Worm (Caenorhabditis elegans): Measurements from ENCODE around the gene alh-6.

alh-6 gene

DNA sequence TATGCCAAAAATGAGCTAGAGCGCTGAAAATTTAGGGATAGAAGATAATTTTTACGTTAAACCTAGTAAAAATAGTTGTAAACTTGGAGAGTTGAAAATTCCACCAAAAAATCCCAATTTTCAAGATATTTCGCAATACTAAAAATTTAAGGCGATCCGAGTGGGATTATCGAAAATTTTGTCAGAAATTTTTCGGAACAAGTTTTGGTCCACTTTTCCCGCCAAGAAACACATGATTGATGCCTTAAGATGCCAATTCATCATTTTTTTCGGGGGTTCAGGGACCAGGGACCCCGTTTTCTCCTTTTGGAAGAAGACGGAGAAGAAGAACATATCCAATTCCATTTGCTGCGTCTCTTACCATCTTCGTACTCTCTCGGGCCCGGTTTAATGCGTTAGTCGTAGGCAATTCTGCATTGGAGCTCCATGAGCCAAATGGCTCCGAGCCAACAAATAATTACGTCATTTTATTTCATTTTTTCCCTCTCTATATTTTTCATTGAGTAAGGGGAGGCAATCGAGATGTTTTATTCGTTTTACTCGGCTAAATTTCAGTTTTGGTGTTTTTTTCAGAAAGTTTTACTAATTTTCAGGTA lies 34.7 kb upstream of the alh-6 start:
- TF ChIP-seq hmg-1.1 (GFP tag; IDR thresholded peaks at IDR 0.05) (no peak), unc-62 (GFP tag; optimal IDR thresholded peaks at IDR 0.05 in 1 of 2) (peak in 1 of 2 experiments; percentile 79), unc-62 (tag; optimal IDR thresholded peaks at IDR 0.05) (no peak), madf-9 (GFP tag; conservative IDR thresholded peaks at IDR 0.05) (no peak), mes-2 (tag; optimal IDR thresholded peaks at IDR 0.05; ENCODE audit: poor library complexity, severe bottlenecking) (no peak), nhr-76 (tag; optimal IDR thresholded peaks at IDR 0.05) (no peak), nhr-42 (GFP tag; IDR thresholded peaks at IDR 0.05) (no peak), unc-130 (GFP tag; optimal IDR thresholded peaks at IDR 0.05) (no peak), ceh-32 (tag; optimal IDR thresholded peaks at IDR 0.05; ENCODE audit: poor library complexity) (no peak), Y5F2A.4 (GFP tag; optimal IDR thresholded peaks at IDR 0.05) (no peak), ceh-20 (GFP tag; IDR thresholded peaks at IDR 0.05) (peak; percentile 75), zfp-2 (tag; optimal IDR thresholded peaks at IDR 0.05) (peak; percentile 21), snpc-4 (tag; optimal IDR thresholded peaks at IDR 0.05) (no peak), aly-2 (tag; optimal IDR thresholded peaks at IDR 0.05) (no peak), egl-43 (GFP tag; IDR thresholded peaks at IDR 0.05) (no peak), jun-1 (tag; optimal IDR thresholded peaks at IDR 0.05) (no peak), Y105C5A.15 (GFP tag; IDR thresholded peaks at IDR 0.05) (no peak), fos-1 (tag; optimal IDR thresholded peaks at IDR 0.05) (no peak), ZK546.5 (tag; optimal IDR thresholded peaks at IDR 0.05) (no peak), nhr-10 (tag; optimal IDR thresholded peaks at IDR 0.05) (no peak), lsy-2 (tag; optimal IDR thresholded peaks at IDR 0.05) (peak in 1 of 2 experiments; percentile 38), mdl-1 (tag; optimal IDR thresholded peaks at IDR 0.05) (no peak), hlh-30 (tag; optimal IDR thresholded peaks at IDR 0.05; ENCODE audit: insufficient read depth) (peak; percentile 31), vab-7 (GFP tag; IDR thresholded peaks at IDR 0.05) (peak; percentile 34; the same call in 1 of the 2 replicates), sdz-12 (GFP tag; optimal IDR thresholded peaks at IDR 0.05) (no peak), ztf-7 (tag; optimal IDR thresholded peaks at IDR 0.05) (no peak), lin-15B (tag; optimal IDR thresholded peaks at IDR 0.05) (no peak), zip-2 (tag; optimal IDR thresholded peaks at IDR 0.05) (no peak), dpl-1 (GFP tag; optimal IDR thresholded peaks at IDR 0.05) (peak; percentile 10), zip-11 (GFP tag; IDR thresholded peaks at IDR 0.05) (no peak), F37D6.2 (tag; optimal IDR thresholded peaks at IDR 0.05) (no peak), pqm-1 (tag; optimal IDR thresholded peaks at IDR 0.05) (no peak), lim-7 (GFP tag; IDR thresholded peaks at IDR 0.05) (no peak), mxl-2 (GFP tag; conservative IDR thresholded peaks at IDR 0.05) (no peak), nhr-102 (tag; optimal IDR thresholded peaks at IDR 0.05) (no peak), ztf-11 (tag; optimal IDR thresholded peaks at IDR 0.05) (no peak), lin-38 (GFP tag; IDR thresholded peaks at IDR 0.05) (no peak), zag-1 (tag; optimal IDR thresholded peaks at IDR 0.05) (no peak), php-3 (GFP tag; IDR thresholded peaks at IDR 0.05) (no peak), ZK337.2 (GFP tag; IDR thresholded peaks at IDR 0.05) (no peak), saeg-2 (GFP tag; IDR thresholded peaks at IDR 0.05) (no peak), spr-3 (GFP tag; optimal IDR thresholded peaks at IDR 0.05) (no peak), nhr-11 (tag; optimal IDR thresholded peaks at IDR 0.05) (no peak), lin-13 (GFP tag; optimal IDR thresholded peaks at IDR 0.05) (no peak), mdt-29 (GFP tag; IDR thresholded peaks at IDR 0.05) (no peak), dve-1 (tag; optimal IDR thresholded peaks at IDR 0.05; ENCODE audit: insufficient read depth) (no peak), mxl-3 (GFP tag; optimal IDR thresholded peaks at IDR 0.05) (no peak), ceh-82 (tag; optimal IDR thresholded peaks at IDR 0.05) (no peak), zfp-3 (GFP tag; conservative IDR thresholded peaks at IDR 0.05) (no peak), duxl-1 (tag; optimal IDR thresholded peaks at IDR 0.05; ENCODE audit: poor library complexity) (no peak), hlh-11 (tag; optimal IDR thresholded peaks at IDR 0.05) (no peak), tag-97 (GFP tag; IDR thresholded peaks at IDR 0.05) (no peak)
